Worm (Caenorhabditis elegans): ENCODE measurements around the gene K10G6.9.

The K10G6.9 gene

ce11 chrII:3972153-3972552, at the start of gene K10G6.9:
TSS of gene K10G6.9 (plus strand) at chrII:3972262.
- TF ChIP-seq blmp-1 (tag; optimal IDR thresholded peaks at IDR 0.05) = no peak
- no peak for TF ChIP-seq unc-120 (tag; optimal IDR thresholded peaks at IDR 0.05; ENCODE audit: poor library complexity, severe bottlenecking)
- peak; percentile 1 for TF ChIP-seq ces-1 (GFP tag; optimal IDR thresholded peaks at IDR 0.05)
- TF ChIP-seq ztf-11 (tag; optimal IDR thresholded peaks at IDR 0.05) = no peak

- TF ChIP-seq nhr-76 (tag; optimal IDR thresholded peaks at IDR 0.05) (no peak), sptf-1 (tag; optimal IDR thresholded peaks at IDR 0.05) (no peak), M03D4.4 (tag; optimal IDR thresholded peaks at IDR 0.05) (no peak), elt-3 (tag; optimal IDR thresholded peaks at IDR 0.05) (no peak), unc-120 (tag; optimal IDR thresholded peaks at IDR 0.05; ENCODE audit: poor library complexity, severe bottlenecking) (no peak), hlh-1 (tag; optimal IDR thresholded peaks at IDR 0.05) (no peak), ham-2 (GFP tag; optimal IDR thresholded peaks at IDR 0.05) (no peak), mep-1 (tag; optimal IDR thresholded peaks at IDR 0.05) (no peak), tbx-8 (GFP tag; optimal IDR thresholded peaks at IDR 0.05) (no peak), bed-3 (GFP tag; optimal IDR thresholded peaks at IDR 0.05) (no peak), zip-8 (tag; optimal IDR thresholded peaks at IDR 0.05) (no peak), pha-4 (tag; optimal IDR thresholded peaks at IDR 0.05) (no peak), ztf-11 (tag; optimal IDR thresholded peaks at IDR 0.05) (no peak), nhr-2 (tag; optimal IDR thresholded peaks at IDR 0.05) (no peak), nhr-12 (tag; optimal IDR thresholded peaks at IDR 0.05) (no peak), ceh-83 (GFP tag; optimal IDR thresholded peaks at IDR 0.05) (no peak), nhr-28 (tag; optimal IDR thresholded peaks at IDR 0.05) (no peak), drap-1 (GFP tag; optimal IDR thresholded peaks at IDR 0.05) (no peak)
These were observed 49.4 kb upstream of the K10G6.9 start for ce11 chrII:3922696-3923095.

ce11 chrII:3927943-3928393, 44.1 kb upstream of the K10G6.9 start, which contains the start of gene plpp-1.1:
TSS of gene plpp-1.1 (minus strand) at chrII:3927993.
- no peak for TF ChIP-seq lin-13 (tag; optimal IDR thresholded peaks at IDR 0.05)

- TF ChIP-seq nhr-237 (tag; optimal IDR thresholded peaks at IDR 0.05) (no peak), mab-5 (tag; optimal IDR thresholded peaks at IDR 0.05) (no peak), zip-8 (tag; optimal IDR thresholded peaks at IDR 0.05) (no peak), hlh-1 (tag; optimal IDR thresholded peaks at IDR 0.05) (no peak), nhr-12 (tag; optimal IDR thresholded peaks at IDR 0.05) (no peak), mep-1 (tag; optimal IDR thresholded peaks at IDR 0.05) (no peak), elt-3 (tag; optimal IDR thresholded peaks at IDR 0.05) (no peak), unc-120 (tag; optimal IDR thresholded peaks at IDR 0.05; ENCODE audit: poor library complexity, severe bottlenecking) (no peak), unc-62 (GFP tag; optimal IDR thresholded peaks at IDR 0.05) (no peak), bed-3 (GFP tag; optimal IDR thresholded peaks at IDR 0.05) (no peak), cnd-1 (tag; optimal IDR thresholded peaks at IDR 0.05) (no peak), lin-32 (GFP tag; optimal IDR thresholded peaks at IDR 0.05) (no peak), nhr-76 (tag; optimal IDR thresholded peaks at IDR 0.05) (no peak)
These were observed 42.6 kb upstream of the K10G6.9 start for ce11 chrII:3929446-3929845.

ce11 chrII:3930478-3931182, 41.4 kb upstream of the K10G6.9 start:
- peak; percentile 70 for TF ChIP-seq pha-4 (tag; optimal IDR thresholded peaks at IDR 0.05)
- peak; percentile 58 for TF ChIP-seq hlh-1 (tag; optimal IDR thresholded peaks at IDR 0.05)
- TF ChIP-seq lin-32 (GFP tag; optimal IDR thresholded peaks at IDR 0.05) = no peak
- peak; percentile 36 for TF ChIP-seq unc-62 (GFP tag; optimal IDR thresholded peaks at IDR 0.05)
- TF ChIP-seq lin-13 (tag; optimal IDR thresholded peaks at IDR 0.05) = peak; percentile 38
- no peak for TF ChIP-seq blmp-1 (tag; optimal IDR thresholded peaks at IDR 0.05)
- TF ChIP-seq mep-1 (tag; optimal IDR thresholded peaks at IDR 0.05) = peak; percentile 2

- TF ChIP-seq tbx-8 (GFP tag; optimal IDR thresholded peaks at IDR 0.05) (no peak), ztf-11 (tag; optimal IDR thresholded peaks at IDR 0.05) (no peak), ceh-83 (GFP tag; optimal IDR thresholded peaks at IDR 0.05) (no peak), elt-1 (tag; optimal IDR thresholded peaks at IDR 0.05; ENCODE audit: borderline replicate concordance, insufficient read depth) (no peak)
These were observed 40.8 kb upstream of the K10G6.9 start for ce11 chrII:3931230-3931629.
